Fruit fly (Drosophila melanogaster) whole organism, pupa: ENCODE results near the gene cher.
A peak's percentile ranks its signal among the peaks of the same experiment; 100 is the strongest.

Source experiments
- CG10348 ChIP-seq: fragments of 200-800 bp; sonication (Bioruptor generic); IDR thresholded peaks from 2 replicates; pipeline ENCODE4 v1.3.6; 2022; ENCODE audit warnings: missing biosample characterization, missing genetic modification characterization
- CG12605 ChIP-seq: fragments of 200-800 bp; sonication (Bioruptor generic); IDR thresholded peaks from 2 replicates; pipeline ENCODE4 v1.3.6; 2022; ENCODE audit warnings: missing biosample characterization, missing genetic modification characterization
- CG13204 ChIP-seq: fragments of 200-800 bp; sonication (Bioruptor generic); optimal IDR thresholded peaks from 2 replicates; lab custom pipeline; 2018; ENCODE audit warnings: missing biosample characterization, mild to moderate bottlenecking, missing genetic modification characterization, moderate library complexity
- CG14655 ChIP-seq: fragments of 200-800 bp; sonication (Bioruptor generic); optimal IDR thresholded peaks from 3 replicates; lab custom pipeline; 2017; ENCODE audit warnings: mild to moderate bottlenecking, missing biosample characterization, missing genetic modification reagents, missing genetic modification characterization
- CG15710 ChIP-seq: fragments of 200-800 bp; sonication (Bioruptor generic); optimal IDR thresholded peaks from 2 replicates; lab custom pipeline; 2018; ENCODE audit warnings: missing biosample characterization, mild to moderate bottlenecking, missing genetic modification characterization, moderate library complexity
- CG17806 ChIP-seq: fragments of 200-800 bp; sonication (Bioruptor generic); optimal IDR thresholded peaks from 2 replicates; lab custom pipeline; 2018; ENCODE audit warnings: missing biosample characterization, mild to moderate bottlenecking, missing genetic modification characterization, moderate library complexity
- CG32121 ChIP-seq: fragments of 200-800 bp; sonication (Bioruptor generic); IDR thresholded peaks from 2 replicates; pipeline ENCODE4 v1.3.6; 2022; ENCODE audit warnings: missing biosample characterization, missing genetic modification characterization
- CG34367 ChIP-seq: fragments of 200-800 bp; sonication (Bioruptor generic); optimal IDR thresholded peaks from 2 replicates; lab custom pipeline; 2018; ENCODE audit warnings: missing biosample characterization, mild to moderate bottlenecking, missing genetic modification characterization
- CG4496 ChIP-seq: fragments of 200-800 bp; sonication (Bioruptor generic); IDR thresholded peaks from 3 replicates; pipeline ENCODE4 v1.3.6; 2022; ENCODE audit warnings: missing biosample characterization, missing genetic modification characterization
- CG8159 ChIP-seq: fragments of 200-800 bp; sonication (Bioruptor generic); optimal IDR thresholded peaks from 3 replicates; lab custom pipeline; 2018; ENCODE audit warnings: missing biosample characterization, mild to moderate bottlenecking, missing genetic modification characterization, moderate library complexity
- CG8301 ChIP-seq: fragments of 200-800 bp; sonication (Bioruptor generic); optimal IDR thresholded peaks from 2 replicates; lab custom pipeline; 2018; ENCODE audit warnings: missing biosample characterization, mild to moderate bottlenecking, missing genetic modification characterization
- CG9948 ChIP-seq: fragments of 200-800 bp; sonication (Bioruptor generic); optimal IDR thresholded peaks from 2 replicates; lab custom pipeline; 2018; ENCODE audit warnings: missing biosample characterization, mild to moderate bottlenecking, missing genetic modification characterization, moderate library complexity
- D1 ChIP-seq: fragments of 200-800 bp; sonication (Bioruptor generic); optimal IDR thresholded peaks from 2 replicates; lab custom pipeline; 2018; ENCODE audit warnings: missing biosample characterization, mild to moderate bottlenecking, missing genetic modification characterization, moderate library complexity
- EcR ChIP-seq: fragments of 200-800 bp; sonication (Bioruptor generic); optimal IDR thresholded peaks from 3 replicates; lab custom pipeline; 2019; ENCODE audit warnings: missing biosample characterization, missing genetic modification characterization, mild to moderate bottlenecking, moderate library complexity, missing genetic modification reagents
- Ets98B ChIP-seq: fragments of 200-800 bp; sonication (Bioruptor generic); IDR thresholded peaks from 2 replicates; pipeline ENCODE4 v1.3.6; 2022; ENCODE audit warnings: missing biosample characterization, missing genetic modification characterization
- Pif1A ChIP-seq: fragments of 200-800 bp; sonication (Bioruptor generic); optimal IDR thresholded peaks from 3 replicates; lab custom pipeline; 2016; ENCODE audit warnings: missing biosample characterization, missing genetic modification characterization
- Pif1B ChIP-seq: fragments of 200-800 bp; sonication (Bioruptor generic); optimal IDR thresholded peaks from 3 replicates; lab custom pipeline; 2016; ENCODE audit warnings: missing biosample characterization, missing genetic modification characterization
- Snoo ChIP-seq: fragments of 200-800 bp; sonication (Bioruptor generic); optimal IDR thresholded peaks from 3 replicates; lab custom pipeline; 2017; ENCODE audit warnings: missing biosample characterization, mild to moderate bottlenecking, missing genetic modification characterization, inconsistent platforms
- fd96Ca ChIP-seq: fragments of 200-800 bp; sonication (Bioruptor generic); IDR thresholded peaks from 3 replicates; pipeline ENCODE4 v1.3.6; 2022; ENCODE audit warnings: missing biosample characterization, missing genetic modification characterization
- gl ChIP-seq: fragments of 200-800 bp; sonication (Bioruptor generic); optimal IDR thresholded peaks from 2 replicates; lab custom pipeline; 2018; ENCODE audit warnings: missing biosample characterization, mild to moderate bottlenecking, missing genetic modification characterization
- rn ChIP-seq: fragments of 200-800 bp; sonication (Bioruptor generic); IDR thresholded peaks from 2 replicates; pipeline ENCODE4 v1.3.6; 2022; ENCODE audit warnings: missing biosample characterization, missing genetic modification characterization

cher gene

DNA sequence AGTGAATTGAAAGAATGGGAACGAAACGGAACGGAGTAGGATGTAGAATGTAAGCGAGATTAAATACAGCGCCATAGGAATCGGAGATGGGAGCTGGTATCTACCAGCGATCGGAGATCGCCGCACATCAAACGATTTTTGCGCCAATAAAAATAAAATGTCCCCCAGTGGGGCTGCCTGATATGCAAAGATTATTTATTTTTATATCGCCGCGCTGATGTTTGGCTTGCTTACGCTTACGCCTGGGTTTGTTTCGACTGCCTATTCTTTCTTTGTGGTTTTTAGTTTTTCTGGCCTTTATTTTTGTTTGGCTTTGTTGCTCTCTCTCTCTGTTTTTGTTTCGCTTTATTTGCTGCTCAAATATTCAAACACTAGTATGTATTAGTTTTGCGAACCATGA is 61.4 kb downstream of the cher start:
- TF ChIP-seq CG8159 (tag; lab: Kevin White, UChicago), result no peak
- TF ChIP-seq CG4496, result 0 out of 3 replicates have a peak, but pooled peaks have one; percentile 17
- TF ChIP-seq, all 21 proteins: peak for 1

DNA sequence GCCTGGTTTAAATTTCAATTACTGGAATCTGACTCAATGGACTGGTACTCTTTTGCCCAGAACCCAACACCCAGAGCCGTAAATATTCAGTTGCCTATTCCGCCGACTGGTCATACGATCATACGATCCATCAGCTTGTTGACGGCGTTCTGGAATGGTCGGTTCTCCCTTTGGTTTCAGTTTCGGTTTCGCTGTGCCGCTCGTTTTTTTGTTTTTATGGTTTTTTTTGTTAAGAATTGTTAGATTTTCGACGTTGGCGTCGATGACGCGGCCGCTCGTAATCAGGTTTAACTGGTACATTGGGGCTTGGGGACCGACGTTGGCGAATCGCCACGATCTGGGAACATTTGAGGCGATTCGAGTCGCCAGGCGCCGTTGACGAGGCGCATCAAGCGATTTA is 62.5 kb downstream of the cher start:
- TF ChIP-seq CG4496 (0 out of 3 replicates have a peak, but pooled peaks have one; percentile 47), CG34367 (tag; lab: Kevin White, UChicago) (no peak), Pif1B (no peak), Snoo (no peak)

DNA sequence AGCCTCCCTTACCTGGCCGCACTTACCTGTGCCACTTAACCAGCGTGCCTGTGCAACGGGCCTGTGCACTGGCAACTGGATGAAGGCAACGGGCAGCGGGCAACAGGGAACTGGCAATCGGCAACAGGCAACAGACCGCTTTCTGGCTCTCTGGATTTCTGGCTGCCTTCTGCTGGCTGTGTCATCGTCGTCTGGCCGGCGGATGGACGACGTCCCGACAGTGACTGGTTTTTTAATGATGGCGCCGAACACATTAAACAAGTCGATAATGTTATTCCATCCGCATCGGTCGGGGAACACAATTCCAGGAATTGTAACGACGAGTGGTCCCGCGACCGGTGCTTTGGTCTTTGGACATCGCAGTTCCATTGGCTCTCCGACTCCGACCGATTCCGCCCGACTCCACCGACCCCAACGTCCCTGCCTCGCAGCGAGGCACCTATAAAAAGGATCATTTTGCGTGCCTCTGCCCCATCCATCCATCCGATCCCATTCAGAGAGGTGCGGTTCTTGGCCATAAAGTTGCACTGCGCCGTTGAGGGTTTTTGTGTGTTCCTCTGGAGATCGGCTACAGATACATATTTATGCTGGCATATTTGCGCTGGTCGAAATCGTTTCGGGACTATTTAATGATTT is 63.3 kb downstream of the cher start:
- peak; percentile 51 for TF ChIP-seq Snoo
- TF ChIP-seq CG34367 (tag; lab: Kevin White, UChicago), result no peak
- no peak for TF ChIP-seq D1
- TF ChIP-seq CG13204, result peak; percentile 92
- 0 out of 3 replicates have a peak, but pooled peaks have one; percentile 24 for TF ChIP-seq fd96Ca (GFP tag; lab: Robert Waterston, UW)
- TF ChIP-seq CG14655 (GFP tag; lab: Kevin White, UChicago), result no peak
- TF ChIP-seq EcR, result peak; percentile 78

DNA sequence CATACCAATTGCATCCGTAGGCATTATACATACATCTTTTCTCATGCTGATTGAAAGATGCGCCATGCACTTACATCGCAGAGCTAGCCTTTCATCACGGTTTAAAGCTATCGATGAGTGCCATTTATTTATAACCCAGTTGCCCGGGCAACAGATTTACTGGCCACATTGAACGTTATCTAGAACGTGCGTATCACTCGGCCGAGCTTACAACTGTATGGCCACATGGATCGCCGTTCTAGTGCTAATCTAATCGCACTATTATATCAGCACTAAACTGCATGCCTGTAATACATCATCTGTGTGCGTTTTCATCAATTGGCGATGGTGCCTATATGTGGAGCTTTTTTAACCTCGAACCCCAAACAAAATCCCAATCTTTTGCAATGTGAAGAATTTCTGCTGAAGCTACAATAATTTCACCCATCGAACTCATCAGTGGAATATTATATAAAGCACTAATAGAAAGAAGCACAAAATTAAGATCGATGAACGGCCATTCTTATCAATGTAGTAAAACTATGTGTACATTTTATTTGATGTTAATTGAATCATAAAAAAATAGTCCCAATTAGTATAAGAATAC is 64.3 kb downstream of the cher start:
- no peak for TF ChIP-seq fd96Ca (GFP tag; lab: Robert Waterston, UW)
- no peak for TF ChIP-seq CG14655 (GFP tag; lab: Kevin White, UChicago)

DNA sequence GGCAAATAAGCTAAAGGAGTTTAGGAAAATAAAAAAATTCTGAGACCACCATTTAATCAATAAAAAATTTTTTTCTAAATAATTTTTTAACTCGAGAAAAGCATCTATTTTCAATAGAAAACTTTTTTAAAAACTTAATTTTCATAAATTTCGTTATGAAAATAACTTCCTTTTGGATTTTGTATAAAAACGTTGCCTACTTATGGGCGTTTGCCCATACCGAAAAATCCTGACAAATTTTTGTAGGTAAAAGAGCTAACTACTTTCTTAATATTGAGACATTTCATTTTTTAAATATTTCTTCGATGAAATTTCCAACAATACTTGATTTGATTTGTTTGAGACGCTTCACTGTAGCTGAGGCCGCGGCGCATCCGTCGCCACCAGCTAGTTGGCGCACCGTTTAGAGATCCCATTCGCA is 64.9 kb downstream of the cher start:
- TF ChIP-seq CG12605, result 0 out of 2 replicates have a peak, but pooled peaks have one; percentile 29
- peak; percentile 65 for TF ChIP-seq D1
- peak; percentile 70 for TF ChIP-seq CG15710 (tag; lab: Kevin White, UChicago)
- no peak; the same call in 1 of the 2 replicates for TF ChIP-seq rn (GFP tag; lab: Robert Waterston, UW)
- peak; percentile 39 for TF ChIP-seq CG34367 (tag; lab: Kevin White, UChicago)
- TF ChIP-seq CG10348, result no peak
- TF ChIP-seq fd96Ca (GFP tag; lab: Robert Waterston, UW), result 0 out of 3 replicates have a peak, but pooled peaks have one; percentile 6
- peak; percentile 79 for TF ChIP-seq CG8159 (tag; lab: Kevin White, UChicago)
- peak; percentile 77 for TF ChIP-seq Pif1A
- peak; percentile 13 for TF ChIP-seq gl (tag; lab: Kevin White, UChicago)
- no peak for TF ChIP-seq EcR
- TF ChIP-seq CG4496, result peak; percentile 77
- peak; percentile 42 for TF ChIP-seq Ets98B
- TF ChIP-seq CG32121 (GFP tag; lab: Robert Waterston, UW), result no peak; the same call in 1 of the 2 replicates
- TF ChIP-seq CG8301, result peak; percentile 78
- peak; percentile 75 for TF ChIP-seq CG9948
- peak; percentile 74 for TF ChIP-seq Pif1B
- TF ChIP-seq CG14655 (GFP tag; lab: Kevin White, UChicago), result peak; percentile 90
- TF ChIP-seq CG17806, result peak; percentile 67
- no peak for TF ChIP-seq CG13204
- no peak for TF ChIP-seq Snoo

DNA sequence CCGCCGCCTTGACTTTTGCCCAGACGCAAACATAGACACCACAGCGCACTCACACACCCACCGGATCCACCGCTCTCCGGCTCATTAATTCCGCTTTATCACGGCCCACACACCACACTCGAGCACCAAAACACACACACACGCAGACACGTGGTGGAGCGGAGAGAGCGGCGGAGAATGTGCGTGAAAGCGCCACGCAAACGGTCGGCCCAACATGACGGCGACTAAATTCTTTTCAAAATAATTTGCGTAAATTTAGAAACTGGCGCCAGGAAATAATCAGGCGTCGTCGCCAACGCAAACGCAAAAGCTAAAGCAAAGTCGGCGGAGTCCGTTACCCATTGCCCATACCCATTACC is 65.4 kb downstream of the cher start:
- no peak for TF ChIP-seq CG17806
- no peak for TF ChIP-seq CG14655 (GFP tag; lab: Kevin White, UChicago)
- TF ChIP-seq CG13204, result peak; percentile 78
- no peak for TF ChIP-seq Pif1B

DNA sequence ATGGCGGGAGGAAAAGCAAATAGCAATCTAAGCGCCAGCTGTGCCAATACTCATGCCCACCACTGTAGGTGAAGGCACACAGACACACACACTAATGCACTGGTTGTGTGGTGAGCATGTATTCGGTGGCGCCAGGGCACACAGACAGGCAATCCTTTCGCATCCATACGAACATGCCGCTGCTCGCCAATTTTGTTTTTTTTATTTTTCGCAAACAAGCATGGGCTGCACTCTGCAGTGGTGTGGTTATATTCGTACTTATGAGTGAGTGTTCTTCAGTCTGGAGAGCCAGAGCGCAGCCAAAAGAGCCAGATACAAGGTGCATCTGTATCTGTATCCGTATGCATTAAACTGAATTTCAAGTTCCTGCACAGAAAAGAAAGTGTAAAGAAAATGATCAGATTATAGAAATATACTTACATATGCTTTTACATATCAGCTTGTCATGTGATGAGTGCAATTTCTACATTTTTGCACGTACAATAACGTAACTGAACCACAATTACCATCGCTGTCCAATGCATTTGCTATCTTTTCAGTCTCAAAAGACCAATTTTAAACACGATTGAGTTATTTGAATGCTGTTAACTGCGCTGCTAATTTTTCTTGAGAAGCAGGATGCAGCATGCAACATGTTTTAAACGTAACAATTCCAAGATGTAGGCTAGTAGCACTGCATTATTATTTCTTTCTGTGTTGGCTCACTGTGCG is 65.9 kb downstream of the cher start:
- TF ChIP-seq rn (GFP tag; lab: Robert Waterston, UW), result peak; percentile 68
- TF ChIP-seq CG4496, result peak; percentile 66
- peak; percentile 80 for TF ChIP-seq fd96Ca (GFP tag; lab: Robert Waterston, UW)
- peak; percentile 80 for TF ChIP-seq Pif1A
- peak; percentile 78 for TF ChIP-seq CG17806
- peak; percentile 93 for TF ChIP-seq CG8301
- peak; percentile 9; the same call in 1 of the 2 replicates for TF ChIP-seq CG12605
- peak; percentile 72 for TF ChIP-seq Snoo
- TF ChIP-seq Pif1B, result peak; percentile 81
- peak; percentile 42; the same call in 1 of the 2 replicates for TF ChIP-seq CG32121 (GFP tag; lab: Robert Waterston, UW)
- TF ChIP-seq Ets98B, result peak; percentile 58
- TF ChIP-seq gl (tag; lab: Kevin White, UChicago), result peak; percentile 54
- peak; percentile 85 for TF ChIP-seq CG13204
- TF ChIP-seq CG8159 (tag; lab: Kevin White, UChicago), result peak; percentile 91
- TF ChIP-seq CG9948, result peak; percentile 91
- TF ChIP-seq CG15710 (tag; lab: Kevin White, UChicago), result peak; percentile 88
- peak; percentile 55 for TF ChIP-seq EcR
- TF ChIP-seq CG34367 (tag; lab: Kevin White, UChicago), result peak; percentile 86
- peak; percentile 96 for TF ChIP-seq CG14655 (GFP tag; lab: Kevin White, UChicago)
- peak; percentile 58 for TF ChIP-seq CG10348
- TF ChIP-seq D1, result peak; percentile 65
